Worm (Caenorhabditis elegans) whole organism, L4/young adult: ENCODE measurements around the gene ZK105.1.

Source experiments
- W03F9.2 ChIP-seq: fragments of 150-350 bp; optimal IDR thresholded peaks from 2 replicates; lab custom pipeline; 2014; ENCODE audit warnings: missing biosample characterization, missing genetic modification characterization
- dao-5 ChIP-seq: sonication (generic microtip); optimal IDR thresholded peaks from 2 replicates; lab custom pipeline; 2016; ENCODE audit warnings: missing genotype, missing genetic modification characterization, moderate library complexity, missing compliant biosample characterization
- him-1 ChIP-seq: sonication (generic microtip); optimal IDR thresholded peaks from 2 replicates; lab custom pipeline; 2016; ENCODE audit warnings: missing genotype, missing genetic modification reagents, missing genetic modification characterization, missing compliant biosample characterization

DNA sequence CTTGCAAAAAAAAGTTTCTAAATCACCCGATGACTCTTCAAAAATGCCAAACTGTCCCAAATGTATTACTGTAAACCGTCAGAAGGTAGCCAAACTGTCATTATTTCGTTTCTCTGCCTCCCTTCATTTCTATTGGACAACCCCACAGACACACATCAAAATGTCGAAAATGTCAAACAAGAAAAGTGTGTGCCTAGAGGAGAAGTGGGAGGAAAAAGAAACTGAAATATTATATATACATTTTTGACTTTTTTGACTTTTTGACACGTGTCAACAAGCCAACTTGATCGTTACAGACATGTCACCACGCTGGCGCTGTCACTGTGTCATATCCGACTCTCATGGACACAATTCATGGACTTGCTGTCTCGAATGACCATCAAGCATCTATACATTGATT lies 35.9 kb downstream of the ZK105.1 start:
- no peak for TF ChIP-seq him-1 (tag; lab: Kevin White, UChicago)
- TF ChIP-seq dao-5: no peak
- no peak for TF ChIP-seq W03F9.2 (tag; lab: Kevin White, UChicago)
